Worm (Caenorhabditis elegans) whole organism, L4/young adult: ENCODE results near the gene flp-9.

ENCODE experiments used
- W03F9.2 ChIP-seq: fragments of 150-350 bp; optimal IDR thresholded peaks from 2 replicates; lab custom pipeline; 2014; ENCODE audit warnings: missing biosample characterization, missing genetic modification characterization
- dao-5 ChIP-seq: sonication (generic microtip); optimal IDR thresholded peaks from 2 replicates; lab custom pipeline; 2016; ENCODE audit warnings: missing genotype, missing genetic modification characterization, moderate library complexity, missing compliant biosample characterization
- him-1 ChIP-seq: sonication (generic microtip); optimal IDR thresholded peaks from 2 replicates; lab custom pipeline; 2016; ENCODE audit warnings: missing genotype, missing genetic modification reagents, missing genetic modification characterization, missing compliant biosample characterization

- TF ChIP-seq him-1 (tag; lab: Kevin White, UChicago) (no peak), dao-5 (no peak), W03F9.2 (tag; lab: Kevin White, UChicago) (no peak)
These were observed 31.7 kb upstream of the flp-9 start, which contains the start of gene F07C6.3 for ce11 chrIV:12789088-12789487.
